Fruit fly (Drosophila melanogaster): ENCODE data around the gene Trs33.

Gene Trs33

DNA sequence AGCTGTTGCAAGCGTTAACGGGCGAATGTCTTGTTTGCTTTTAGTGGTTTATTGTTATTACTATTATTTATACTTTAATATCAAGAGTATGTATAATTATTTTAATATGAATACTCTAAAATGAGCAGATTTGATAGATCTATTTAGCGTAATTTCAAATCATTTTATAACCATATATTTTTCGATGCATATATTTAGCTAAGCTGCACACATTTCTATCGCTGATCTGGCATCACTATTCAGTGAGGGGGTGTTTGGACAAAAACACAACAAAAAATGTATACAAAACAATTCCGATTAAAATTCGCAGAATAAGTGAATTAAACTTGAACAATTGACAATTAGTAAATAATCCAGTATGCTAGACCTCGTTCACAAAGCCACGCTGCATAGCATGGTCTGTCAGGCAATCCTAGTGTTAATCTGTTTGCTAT is at the start of gene Trs33, which contains the start of gene Tmtc4 (continued):
- TF ChIP-seq Bdp1 (GFP tag; optimal IDR thresholded peaks at IDR 0.05) = no peak
- peak; percentile 76 for TF ChIP-seq trem (tag; optimal IDR thresholded peaks at IDR 0.05)
- TF ChIP-seq CG2678 (tag; optimal IDR thresholded peaks at IDR 0.05) = peak; percentile 64
- TF ChIP-seq nmo (GFP tag; optimal IDR thresholded peaks at IDR 0.05) = peak; percentile 52
- TF ChIP-seq CG15073 (GFP tag; optimal IDR thresholded peaks at IDR 0.05) = no peak
- no peak for TF ChIP-seq seq (GFP tag; IDR thresholded peaks at IDR 0.05)
- TF ChIP-seq TFAM (GFP tag; optimal IDR thresholded peaks at IDR 0.05) = no peak
- TF ChIP-seq CG1603 (tag; optimal IDR thresholded peaks at IDR 0.05) = peak; percentile 43
- peak; percentile 17 for TF ChIP-seq Fer2 (tag; optimal IDR thresholded peaks at IDR 0.05)
- peak; percentile 21 for TF ChIP-seq CG10209 (GFP tag; optimal IDR thresholded peaks at IDR 0.05)
- TF ChIP-seq D19B (GFP tag; optimal IDR thresholded peaks at IDR 0.05) = no peak
- TF ChIP-seq Dip3 (GFP tag; optimal IDR thresholded peaks at IDR 0.05) = no peak
- TF ChIP-seq CG2712 (tag; optimal IDR thresholded peaks at IDR 0.05) = peak; percentile 66
- TF ChIP-seq Poxn (GFP tag; IDR thresholded peaks at IDR 0.05) = no peak
- TF ChIP-seq Fer1 (GFP tag; optimal IDR thresholded peaks at IDR 0.05) = peak; percentile 56
- TF ChIP-seq CG15269 (tag; optimal IDR thresholded peaks at IDR 0.05) = peak; percentile 59
- peak; percentile 22; the same call in 1 of the 2 replicates for TF ChIP-seq CG32767 (GFP tag; IDR thresholded peaks at IDR 0.05)
- TF ChIP-seq ac (GFP tag; optimal IDR thresholded peaks at IDR 0.05) = no peak
- TF ChIP-seq wek (GFP tag; optimal IDR thresholded peaks at IDR 0.05) = peak; percentile 23
- TF ChIP-seq phol (tag; optimal IDR thresholded peaks at IDR 0.05) = peak; percentile 38
- TF ChIP-seq ab (GFP tag; optimal IDR thresholded peaks at IDR 0.05) = no peak
- TF ChIP-seq CG1529 (GFP tag; optimal IDR thresholded peaks at IDR 0.05) = no peak
- peak; percentile 67 for TF ChIP-seq sens (GFP tag)
- TF ChIP-seq CG16813 (GFP tag; IDR thresholded peaks at IDR 0.05; ENCODE audit: partially characterized antibody) = no peak
- TF ChIP-seq CG18599 (GFP tag; optimal IDR thresholded peaks at IDR 0.05) = peak; percentile 37

DNA sequence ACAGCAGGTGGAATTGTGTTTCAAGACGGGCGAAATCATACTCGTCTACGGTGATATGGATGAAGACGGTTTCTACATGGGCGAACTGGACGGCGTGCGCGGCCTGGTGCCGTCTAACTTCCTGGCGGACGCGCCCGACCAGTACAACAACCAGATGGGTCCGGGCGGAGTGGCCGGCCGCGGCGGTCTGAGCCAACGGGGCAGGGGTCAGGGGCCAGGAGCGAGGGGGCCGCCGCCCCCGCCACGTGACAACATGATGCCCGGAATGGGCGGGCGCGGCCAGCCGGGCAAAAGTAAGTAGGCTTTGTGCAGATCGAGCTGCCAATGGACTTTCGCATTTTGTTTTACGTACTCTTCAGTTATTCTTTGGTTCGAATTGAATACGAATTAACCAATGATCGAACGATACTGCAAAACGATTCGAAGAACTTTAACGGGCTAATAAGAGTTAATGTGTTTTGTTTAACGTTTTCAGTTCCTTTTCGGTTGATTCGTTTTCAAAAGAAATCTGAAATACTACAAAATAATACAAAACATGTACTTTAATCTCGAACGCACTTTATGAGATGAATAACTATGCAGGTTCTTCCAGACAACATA is 42.5 kb upstream of the Trs33 start:
- TF ChIP-seq hth (optimal IDR thresholded peaks at IDR 0.05) (no peak), CG14050 (GFP tag; IDR thresholded peaks at IDR 0.05) (no peak), ro (GFP tag; IDR thresholded peaks at IDR 0.05) (0 out of 2 replicates have a peak, but pooled peaks have one; percentile 8), Trl (optimal IDR thresholded peaks at IDR 0.05) (no peak), Trl (GFP tag; optimal IDR thresholded peaks at IDR 0.05) (no peak), maf-S (GFP tag; optimal IDR thresholded peaks at IDR 0.05) (no peak), Hr39 (optimal IDR thresholded peaks at IDR 0.05) (peak; percentile 86), CG34422 (GFP tag; IDR thresholded peaks at IDR 0.05) (no peak), dan (GFP tag; IDR thresholded peaks at IDR 0.05) (0 out of 2 replicates have a peak, but pooled peaks have one; percentile 22)

DNA sequence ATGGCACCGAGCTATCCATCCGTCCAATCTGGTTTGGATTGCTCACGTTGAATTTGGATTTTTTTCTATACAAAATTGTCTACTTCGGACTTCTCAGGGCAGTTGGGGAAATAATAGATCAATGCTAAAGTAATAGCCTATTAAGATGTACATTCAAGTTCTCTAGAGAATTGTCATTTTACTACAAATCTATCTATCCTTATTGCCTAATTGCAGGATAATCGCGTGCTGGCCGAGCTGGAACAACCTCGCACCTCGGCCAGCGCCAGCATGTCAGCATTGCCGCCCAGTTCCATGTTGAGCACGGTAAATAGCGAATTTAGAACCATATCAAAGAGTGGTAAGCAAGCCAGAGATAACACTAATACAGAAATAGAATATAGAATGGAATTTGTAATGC is 32.1 kb upstream of the Trs33 start, which contains the start of gene h-cup:
Gene h-cup, minus strand, starts transcription at position 101 of the 400 bp plus-strand sequence.
- TF ChIP-seq Jarid2 (GFP tag; optimal IDR thresholded peaks at IDR 0.05) (no peak), CG42726 (GFP tag; IDR thresholded peaks at IDR 0.05; ENCODE audit: partially characterized antibody) (no peak), CG17385 (GFP tag; optimal IDR thresholded peaks at IDR 0.05) (no peak), ci (GFP tag; IDR thresholded peaks at IDR 0.05) (no peak), BEAF-32 (GFP tag; optimal IDR thresholded peaks at IDR 0.05) (no peak), hkb (optimal IDR thresholded peaks at IDR 0.05) (no peak), hkb (GFP tag; IDR thresholded peaks at IDR 0.05) (no peak), Hr39 (optimal IDR thresholded peaks at IDR 0.05) (no peak), Hr78 (GFP tag; optimal IDR thresholded peaks at IDR 0.05) (no peak), crol (GFP tag; IDR thresholded peaks at IDR 0.05) (no peak), CG18476 (GFP tag; optimal IDR thresholded peaks at IDR 0.05) (no peak), CG33557 (GFP tag; optimal IDR thresholded peaks at IDR 0.05) (no peak), Sox100B (GFP tag; optimal IDR thresholded peaks at IDR 0.05) (no peak), CG1603 (tag; optimal IDR thresholded peaks at IDR 0.05) (no peak), vnd (GFP tag; IDR thresholded peaks at IDR 0.05; ENCODE audit: partially characterized antibody) (no peak), BtbVII (GFP tag; optimal IDR thresholded peaks at IDR 0.05) (no peak), CG10321 (GFP tag; IDR thresholded peaks at IDR 0.05) (no peak), CG30431 (GFP tag; optimal IDR thresholded peaks at IDR 0.05) (no peak)

Measured in whole organism, embryonic.